Worm (Caenorhabditis elegans) whole organism, L1 larva: ENCODE data around the gene F59A1.16.

Source experiments
- C34B4.2 ChIP-seq: sonication (generic microtip); optimal IDR thresholded peaks from 2 replicates; lab custom pipeline; 2017; ENCODE audit warnings: mild to moderate bottlenecking, missing genetic modification characterization, missing compliant biosample characterization
- lin-39 ChIP-seq: fragments of 150-350 bp; optimal IDR thresholded peaks from 2 replicates; lab custom pipeline; 2014; ENCODE audit warnings: missing biosample characterization, missing genetic modification reagents, missing genetic modification characterization
- nhr-76 ChIP-seq: sonication (generic microtip); optimal IDR thresholded peaks from 2 replicates; lab custom pipeline; 2017; ENCODE audit warnings: missing biosample characterization, missing genetic modification characterization
- snpc-4 ChIP-seq: fragments of 150-350 bp; optimal IDR thresholded peaks from 2 replicates; lab custom pipeline; 2014; ENCODE audit warnings: missing biosample characterization, missing genetic modification characterization
- tbx-2 ChIP-seq: sonication (generic microtip); optimal IDR thresholded peaks from 2 replicates; lab custom pipeline; 2016; ENCODE audit warnings: missing genetic modification characterization, missing compliant biosample characterization

DNA sequence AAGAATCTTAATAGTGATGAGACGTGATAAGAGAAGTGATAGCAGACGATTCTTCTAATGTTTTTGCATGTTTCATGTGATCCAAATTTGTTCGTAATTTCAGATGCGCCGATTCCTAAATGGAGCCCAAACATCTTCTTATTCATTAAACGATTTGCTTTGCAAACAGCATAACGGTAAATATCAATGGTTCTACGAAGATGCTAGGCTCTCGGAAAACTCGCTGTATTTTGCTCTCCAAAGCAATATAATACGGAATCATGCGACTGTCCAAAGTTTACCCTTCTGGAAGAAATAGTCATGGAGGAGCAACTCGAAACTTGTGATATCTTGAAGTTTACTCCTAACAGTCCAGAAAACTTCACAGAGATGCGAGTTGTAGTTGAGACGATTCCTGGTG lies 21.1 kb upstream of the F59A1.16 start, which contains the start of gene W06D12.6:
- TF ChIP-seq tbx-2 (tag; lab: Kevin White, UChicago) (no peak), C34B4.2 (tag; lab: Kevin White, UChicago) (no peak), nhr-76 (tag; lab: Kevin White, UChicago) (no peak), snpc-4 (no peak), lin-39 (tag; lab: Kevin White, UChicago) (no peak)
